Fruit fly (Drosophila melanogaster): ENCODE results near the gene Uros1.

dm6 chrX:8911878-8912277 is 11.8 kb upstream of the Uros1 start:
- TF ChIP-seq psq (optimal IDR thresholded peaks at IDR 0.05) (no peak), Sin3A (optimal IDR thresholded peaks at IDR 0.05) (no peak), h (optimal IDR thresholded peaks at IDR 0.05) (no peak), insv (optimal IDR thresholded peaks at IDR 0.05) (no peak)
